Worm (Caenorhabditis elegans): ENCODE data around the gene gtap-1.

The gtap-1 gene

ce11 chrII:5865405-5866308, 32.6 kb upstream of the gtap-1 start, which contains the start of gene F55C12.19:
F55C12.19 (plus strand) TSS chrII:5866139.
- TF ChIP-seq hif-1 (tag; optimal IDR thresholded peaks at IDR 0.05), result no peak
- TF ChIP-seq lin-1 (GFP tag; IDR thresholded peaks at IDR 0.05), result no peak
- no peak for TF ChIP-seq dpl-1 (GFP tag; optimal IDR thresholded peaks at IDR 0.05)
- peak; percentile 2 for TF ChIP-seq mep-1 (tag; optimal IDR thresholded peaks at IDR 0.05)
- no peak for TF ChIP-seq T20F7.1 (GFP tag; optimal IDR thresholded peaks at IDR 0.05)
- no peak for TF ChIP-seq D1046.2 (GFP tag; IDR thresholded peaks at IDR 0.05)
- TF ChIP-seq aha-1 (tag), result peak; percentile 97
- TF ChIP-seq pqm-1 (tag; optimal IDR thresholded peaks at IDR 0.05), result peak; percentile 52
- peak; percentile 39 for TF ChIP-seq nhr-28 (tag; optimal IDR thresholded peaks at IDR 0.05)
- no peak for TF ChIP-seq dmd-8 (GFP tag; IDR thresholded peaks at IDR 0.05)
- TF ChIP-seq madf-5 (GFP tag; IDR thresholded peaks at IDR 0.05), result no peak
- TF ChIP-seq dve-1 (tag; optimal IDR thresholded peaks at IDR 0.05; ENCODE audit: insufficient read depth), result peak; percentile 37
- no peak for TF ChIP-seq vab-7 (GFP tag; IDR thresholded peaks at IDR 0.05)
- TF ChIP-seq Y75B8A.6 (GFP tag; IDR thresholded peaks at IDR 0.05), result no peak
- no peak for TF ChIP-seq nhr-102 (tag; optimal IDR thresholded peaks at IDR 0.05)
- TF ChIP-seq nhr-48 (tag; optimal IDR thresholded peaks at IDR 0.05), result no peak
- TF ChIP-seq spr-1 (tag; optimal IDR thresholded peaks at IDR 0.05), result no peak
- no peak for TF ChIP-seq lin-29 (GFP tag; IDR thresholded peaks at IDR 0.05)
- no peak for TF ChIP-seq ceh-44 (GFP tag; IDR thresholded peaks at IDR 0.05)
- no peak for TF ChIP-seq unc-39 (tag; optimal IDR thresholded peaks at IDR 0.05)
- no peak for TF ChIP-seq nhr-76 (tag; optimal IDR thresholded peaks at IDR 0.05)
- TF ChIP-seq rbr-2 (tag; optimal IDR thresholded peaks at IDR 0.05), result no peak
- TF ChIP-seq dmd-6 (GFP tag; IDR thresholded peaks at IDR 0.05), result peak; percentile 59
- TF ChIP-seq ztf-11 (tag; optimal IDR thresholded peaks at IDR 0.05), result no peak
- no peak for TF ChIP-seq nhr-111 (GFP tag; optimal IDR thresholded peaks at IDR 0.05)
- no peak for TF ChIP-seq cey-2 (tag; optimal IDR thresholded peaks at IDR 0.05; ENCODE audit: borderline replicate concordance, insufficient read depth)
- TF ChIP-seq daf-16 (GFP tag; optimal IDR thresholded peaks at IDR 0.05), result no peak
- TF ChIP-seq daf-16 (tag; optimal IDR thresholded peaks at IDR 0.05), result peak; percentile 86
- no peak for TF ChIP-seq mdl-1 (tag; optimal IDR thresholded peaks at IDR 0.05)
- peak; percentile 54; the same call in 1 of the 2 replicates for TF ChIP-seq php-3 (GFP tag; IDR thresholded peaks at IDR 0.05)
- TF ChIP-seq ama-1 (optimal IDR thresholded peaks at IDR 0.05), result no peak
- no peak for TF ChIP-seq R02D3.7 (tag; optimal IDR thresholded peaks at IDR 0.05)
- no peak for TF ChIP-seq zip-11 (GFP tag; IDR thresholded peaks at IDR 0.05)
- peak; percentile 78 for TF ChIP-seq nhr-6 (tag; optimal IDR thresholded peaks at IDR 0.05)
- TF ChIP-seq snpc-1.2 (GFP tag; IDR thresholded peaks at IDR 0.05), result no peak
- TF ChIP-seq lin-13 (GFP tag; optimal IDR thresholded peaks at IDR 0.05), result no peak
- no peak for TF ChIP-seq F49E8.2 (tag; optimal IDR thresholded peaks at IDR 0.05; ENCODE audit: borderline replicate concordance)

ce11 chrII:5863893-5864292, 30.9 kb upstream of the gtap-1 start, which contains the start of gene tag-234:
tag-234 (plus strand) TSS chrII:5864193.
- TF ChIP-seq aly-2 (tag; optimal IDR thresholded peaks at IDR 0.05) (no peak), nhr-6 (tag; optimal IDR thresholded peaks at IDR 0.05) (peak; percentile 7), daf-16 (GFP tag; optimal IDR thresholded peaks at IDR 0.05) (no peak), daf-16 (tag; optimal IDR thresholded peaks at IDR 0.05) (peak; percentile 64), dmd-8 (GFP tag; IDR thresholded peaks at IDR 0.05) (no peak), nhr-28 (tag; optimal IDR thresholded peaks at IDR 0.05) (peak; percentile 4)

ce11 chrII:5860621-5861020, 27.6 kb upstream of the gtap-1 start:
- TF ChIP-seq fkh-10 (GFP tag; optimal IDR thresholded peaks at IDR 0.05) (peak; percentile 87), dmd-9 (GFP tag; IDR thresholded peaks at IDR 0.05) (no peak)
